Fruit fly (Drosophila melanogaster) whole organism, wandering third instar larva: ENCODE data around the gene CG12607.

Source experiments
- CG9705 ChIP-seq: fragments of 200-800 bp; sonication (Bioruptor generic); optimal IDR thresholded peaks from 2 replicates; lab custom pipeline; 2018; ENCODE audit warnings: missing biosample characterization, mild to moderate bottlenecking, missing genetic modification characterization
- Hr78 ChIP-seq: fragments of >200 bp; optimal IDR thresholded peaks from 2 replicates; lab custom pipeline; 2017; ENCODE audit warnings: missing biosample characterization, missing genetic modification characterization
- Hr83 ChIP-seq: fragments of 200-300 bp; sonication (Bioruptor generic); optimal IDR thresholded peaks from 2 replicates; lab custom pipeline; 2016; ENCODE audit warnings: missing biosample characterization, mild to moderate bottlenecking, missing genetic modification characterization, moderate library complexity; ENCODE audit not compliant: poor library complexity, severe bottlenecking
- Jra ChIP-seq: sonication (Bioruptor generic); optimal IDR thresholded peaks from 2 replicates; lab custom pipeline; 2016; ENCODE audit warnings: missing biosample characterization, missing genetic modification characterization
- Myc ChIP-seq: fragments of >200 bp; optimal IDR thresholded peaks from 2 replicates; lab custom pipeline; 2017
- N ChIP-seq: fragments of >200 bp; optimal IDR thresholded peaks from 2 replicates; lab custom pipeline; 2018; ENCODE audit warnings: missing biosample characterization, missing external identifiers, missing genetic modification characterization
- Vsx2 ChIP-seq: fragments of 200-300, 225-300 bp; sonication (Bioruptor generic); optimal IDR thresholded peaks from 2 replicates; lab custom pipeline; 2018; ENCODE audit warnings: missing biosample characterization, missing genetic modification characterization; ENCODE audit not compliant: partially characterized antibody
- br ChIP-seq: fragments of 200-800 bp; sonication (Bioruptor generic); optimal IDR thresholded peaks from 2 replicates; lab custom pipeline; 2016; ENCODE audit warnings: missing biosample characterization, missing genetic modification characterization
- dmrt93B ChIP-seq: fragments of 200-800 bp; sonication (Bioruptor generic); optimal IDR thresholded peaks from 2 replicates; lab custom pipeline; 2018; ENCODE audit warnings: missing biosample characterization, mild to moderate bottlenecking, missing genetic modification characterization
- jim ChIP-seq: fragments of 175-275, 200-325 bp; sonication (Bioruptor generic); optimal IDR thresholded peaks from 2 replicates; lab custom pipeline; 2016; ENCODE audit warnings: missing biosample characterization, mild to moderate bottlenecking, missing genetic modification characterization
- psq ChIP-seq: fragments of 200-800 bp; sonication (Bioruptor generic); optimal IDR thresholded peaks from 3 replicates; lab custom pipeline; 2017; ENCODE audit warnings: missing biosample characterization, mild to moderate bottlenecking, missing genetic modification characterization, moderate library complexity
- rgr ChIP-seq: fragments of 200-800 bp; sonication (Bioruptor generic); optimal IDR thresholded peaks from 3 replicates; lab custom pipeline; 2016; ENCODE audit warnings: missing biosample characterization, mild to moderate bottlenecking, missing genetic modification characterization
- sv ChIP-seq: fragments of 200-800 bp; sonication (Bioruptor generic); optimal IDR thresholded peaks from 3 replicates; lab custom pipeline; 2016; ENCODE audit warnings: missing biosample characterization, missing genetic modification characterization
- usp ChIP-seq: fragments of >200 bp; optimal IDR thresholded peaks from 2 replicates; lab custom pipeline; 2017; ENCODE audit warnings: missing biosample characterization, missing genetic modification characterization

dm6 chr3L:4408313-4409133 lies 37.9 kb upstream of the CG12607 start:
- no peak for TF ChIP-seq Jra (GFP tag; lab: Kevin White, UChicago)
- TF ChIP-seq Hr83 (GFP tag; lab: Kevin White, UChicago): no peak
- TF ChIP-seq rgr: no peak
- TF ChIP-seq sv (GFP tag; lab: Kevin White, UChicago): no peak
- TF ChIP-seq psq (GFP tag; lab: Kevin White, UChicago): peak; percentile 64
- no peak for TF ChIP-seq dmrt93B (GFP tag; lab: Kevin White, UChicago)
- TF ChIP-seq usp (GFP tag; lab: Kevin White, UChicago): no peak
- TF ChIP-seq Hr78 (GFP tag; lab: Kevin White, UChicago): no peak
- TF ChIP-seq N (GFP tag; lab: Kevin White, UChicago): no peak
- peak; percentile 81 for TF ChIP-seq jim (GFP tag; lab: Kevin White, UChicago)
- TF ChIP-seq Myc: no peak
- no peak for TF ChIP-seq br (GFP tag; lab: Kevin White, UChicago)
- peak; percentile 68 for TF ChIP-seq Vsx2 (GFP tag; lab: Kevin White, UChicago)
- no peak for TF ChIP-seq CG9705 (GFP tag; lab: Kevin White, UChicago)
